Fruit fly (Drosophila melanogaster) whole organism, embryonic: ENCODE data around the gene CG11698.

Source experiments
- Bgb ChIP-seq: fragments of 200-800 bp; sonication (Bioruptor generic); IDR thresholded peaks from 2 replicates; pipeline ENCODE4 v1.3.6; 2022; ENCODE audit warnings: missing biosample characterization, missing genetic modification characterization; ENCODE audit not compliant: partially characterized antibody
- CG10543 ChIP-seq: fragments of 200-800 bp; sonication (Bioruptor generic); optimal IDR thresholded peaks from 3 replicates; lab custom pipeline; 2017; ENCODE audit warnings: missing biosample characterization, mild to moderate bottlenecking, missing genetic modification characterization, moderate library complexity
- CG11560 ChIP-seq: fragments of 200-800 bp; sonication (Bioruptor generic); IDR thresholded peaks from 3 replicates; pipeline ENCODE4 v1.3.6; 2022; ENCODE audit warnings: missing biosample characterization, missing genetic modification characterization
- CG14050 ChIP-seq: fragments of 200-800 bp; sonication (Bioruptor generic); IDR thresholded peaks from 3 replicates; pipeline ENCODE4 v1.3.6; 2022; ENCODE audit warnings: missing biosample characterization, missing genetic modification characterization
- CG15514 ChIP-seq: fragments of 200-800 bp; sonication (Bioruptor generic); optimal IDR thresholded peaks from 3 replicates; lab custom pipeline; 2017; ENCODE audit warnings: missing biosample characterization, missing genetic modification characterization, mild to moderate bottlenecking, moderate library complexity, missing genetic modification reagents
- CG17186 ChIP-seq: fragments of 200-800 bp; sonication (Bioruptor generic); optimal IDR thresholded peaks from 3 replicates; lab custom pipeline; 2017; ENCODE audit warnings: missing biosample characterization, missing genetic modification reagents, missing genetic modification characterization
- CG18476 ChIP-seq: fragments of 200-800 bp; sonication (Bioruptor generic); optimal IDR thresholded peaks from 2 replicates; lab custom pipeline; 2016; ENCODE audit warnings: missing biosample characterization, mild to moderate bottlenecking, missing genetic modification characterization
- CG18599 ChIP-seq: fragments of 200-800 bp; sonication (Bioruptor generic); optimal IDR thresholded peaks from 3 replicates; lab custom pipeline; 2017; ENCODE audit warnings: missing biosample characterization, missing genetic modification characterization, mild to moderate bottlenecking, moderate library complexity, missing genetic modification reagents
- CG30020 ChIP-seq: fragments of 200-800 bp; optimal IDR thresholded peaks from 2 replicates; lab custom pipeline; 2019; ENCODE audit warnings: missing biosample characterization, mild to moderate bottlenecking, missing genetic modification characterization, moderate library complexity
- CG31441 ChIP-seq: fragments of 200-800 bp; sonication (Bioruptor generic); IDR thresholded peaks from 2 replicates; pipeline ENCODE4 v1.3.6; 2022; ENCODE audit warnings: missing biosample characterization, missing genetic modification characterization
- CG33557 ChIP-seq: fragments of 200-800 bp; sonication (Bioruptor generic); optimal IDR thresholded peaks from 2 replicates; lab custom pipeline; 2019; ENCODE audit warnings: missing biosample characterization, mild to moderate bottlenecking, missing genetic modification characterization, moderate library complexity
- CG4617 ChIP-seq: fragments of 200-800 bp; sonication (Bioruptor generic); optimal IDR thresholded peaks from 3 replicates; lab custom pipeline; 2016; ENCODE audit warnings: missing biosample characterization, missing genetic modification characterization, borderline replicate concordance
- CG7786 ChIP-seq: fragments of 200-800 bp; sonication (Bioruptor generic); optimal IDR thresholded peaks from 2 replicates; lab custom pipeline; 2016; ENCODE audit warnings: missing biosample characterization, missing genetic modification characterization
- CG9727 ChIP-seq: fragments of 200-800 bp; sonication (Bioruptor generic); optimal IDR thresholded peaks from 3 replicates; lab custom pipeline; 2017; ENCODE audit warnings: missing biosample characterization, mild to moderate bottlenecking, missing genetic modification characterization
- CG9797 ChIP-seq: fragments of 200-800 bp; sonication (Bioruptor generic); optimal IDR thresholded peaks from 3 replicates; lab custom pipeline; 2018; ENCODE audit warnings: missing biosample characterization, mild to moderate bottlenecking, missing genetic modification characterization
- Dek ChIP-seq: fragments of 200-800 bp; sonication (Bioruptor generic); optimal IDR thresholded peaks from 3 replicates; lab custom pipeline; 2019; ENCODE audit warnings: missing biosample characterization, mild to moderate bottlenecking, missing genetic modification characterization, moderate library complexity
- Dp ChIP-seq: fragments of 200-800 bp; sonication (Bioruptor generic); optimal IDR thresholded peaks from 2 replicates; lab custom pipeline; 2018; ENCODE audit warnings: missing biosample characterization, mild to moderate bottlenecking, missing genetic modification characterization, moderate library complexity
- Dref ChIP-seq: fragments of 200-800 bp; sonication (Bioruptor generic); IDR thresholded peaks from 2 replicates; pipeline ENCODE4 v1.3.6; 2022; ENCODE audit warnings: missing biosample characterization, missing genetic modification characterization
- Gug ChIP-seq: fragments of 200-800 bp; sonication (Bioruptor generic); IDR thresholded peaks from 4 replicates; pipeline ENCODE4 v1.3.6; 2022; ENCODE audit warnings: missing biosample characterization, missing genetic modification characterization
- H2.0 ChIP-seq: fragments of 200-800 bp; sonication (Bioruptor generic); IDR thresholded peaks from 2 replicates; pipeline ENCODE4 v1.3.6; 2022; ENCODE audit warnings: missing biosample characterization, missing genetic modification characterization
- Hr3 ChIP-seq: fragments of 200-800 bp; sonication (Bioruptor generic); optimal IDR thresholded peaks from 3 replicates; lab custom pipeline; 2016; ENCODE audit warnings: missing biosample characterization, missing genetic modification characterization
- Nf-YB ChIP-seq: fragments of 200-800 bp; sonication (Bioruptor generic); optimal IDR thresholded peaks from 3 replicates; lab custom pipeline; 2019; ENCODE audit warnings: missing biosample characterization, mild to moderate bottlenecking, missing genetic modification characterization, moderate library complexity
- PHDP ChIP-seq: fragments of 200-800 bp; sonication (Bioruptor generic); optimal IDR thresholded peaks from 3 replicates; lab custom pipeline; 2018; ENCODE audit warnings: missing biosample characterization, mild to moderate bottlenecking, missing genetic modification characterization, moderate library complexity
- Scr ChIP-seq: fragments of 200-800 bp; sonication (Bioruptor generic); IDR thresholded peaks from 2 replicates; pipeline ENCODE4 v1.3.6; 2022; ENCODE audit warnings: missing biosample characterization, missing genetic modification characterization; ENCODE audit not compliant: partially characterized antibody
- Stat92E ChIP-seq, 3 experiments: fragments of >200 bp in 2 of 3; fragments of 200-800 bp in 1 of 3; sonication (Bioruptor generic) in 1 of 3; optimal IDR thresholded peaks; 2 replicates each; lab custom pipeline; 2017 to 2019; ENCODE audit warnings: missing biosample characterization in 3 of 3, missing genetic modification characterization in 3 of 3, mild to moderate bottlenecking in 1 of 3, moderate library complexity in 1 of 3
- Vsx1 ChIP-seq: fragments of 200-800 bp; sonication (Bioruptor generic); optimal IDR thresholded peaks from 2 replicates; lab custom pipeline; 2017; ENCODE audit warnings: missing biosample characterization, mild to moderate bottlenecking, missing genetic modification characterization, missing genetic modification reagents
- bcd ChIP-seq: fragments of 200-800 bp; sonication (Bioruptor generic); optimal IDR thresholded peaks from 2 replicates; lab custom pipeline; 2017; ENCODE audit warnings: missing biosample characterization, mild to moderate bottlenecking, missing genetic modification characterization
- bsh ChIP-seq, 2 experiments: fragments of 200-800 bp; sonication (Bioruptor generic); optimal IDR thresholded peaks; 2 replicates each; lab custom pipeline; 2017 to 2018; ENCODE audit warnings: mild to moderate bottlenecking in 2 of 2, missing biosample characterization in 2 of 2, missing genetic modification characterization in 2 of 2, moderate library complexity in 1 of 2
- cg ChIP-seq: fragments of 200-800 bp; sonication (Bioruptor generic); optimal IDR thresholded peaks from 3 replicates; lab custom pipeline; 2019; ENCODE audit warnings: missing biosample characterization, mild to moderate bottlenecking, missing genetic modification characterization, moderate library complexity
- chinmo ChIP-seq: fragments of 200-800 bp; sonication (Bioruptor generic); IDR thresholded peaks from 4 replicates; pipeline ENCODE4 v1.3.6; 2022; ENCODE audit warnings: missing biosample characterization, missing genetic modification characterization; ENCODE audit not compliant: partially characterized antibody
- chm ChIP-seq: fragments of 200-800 bp; sonication (Bioruptor generic); IDR thresholded peaks from 2 replicates; pipeline ENCODE4 v1.3.6; 2022; ENCODE audit warnings: missing biosample characterization, missing genetic modification characterization
- fd3F ChIP-seq: fragments of 200-800 bp; sonication (Bioruptor generic); optimal IDR thresholded peaks from 2 replicates; lab custom pipeline; 2018; ENCODE audit warnings: missing biosample characterization, mild to moderate bottlenecking, missing genetic modification characterization, moderate library complexity
- fu2 ChIP-seq: fragments of 200-800 bp; sonication (Bioruptor generic); optimal IDR thresholded peaks from 2 replicates; lab custom pipeline; 2016; ENCODE audit warnings: missing biosample characterization, missing genetic modification characterization
- gcm ChIP-seq: fragments of 200-800 bp; sonication (Bioruptor generic); optimal IDR thresholded peaks from 2 replicates; lab custom pipeline; 2019; ENCODE audit warnings: missing biosample characterization, mild to moderate bottlenecking, missing genetic modification characterization, moderate library complexity
- gro ChIP-seq: fragments of 200-800 bp; sonication (Bioruptor generic); optimal IDR thresholded peaks from 2 replicates; lab custom pipeline; 2016; ENCODE audit warnings: missing biosample characterization, missing genetic modification characterization
- gsb-n ChIP-seq: fragments of 200-800 bp; sonication (Bioruptor generic); optimal IDR thresholded peaks from 3 replicates; lab custom pipeline; 2018; ENCODE audit warnings: missing biosample characterization, mild to moderate bottlenecking, missing genetic modification characterization
- inv ChIP-seq: fragments of 200-800 bp; sonication (Bioruptor generic); IDR thresholded peaks from 2 replicates; pipeline ENCODE4 v1.3.6; 2022; ENCODE audit warnings: missing biosample characterization, missing genetic modification characterization; ENCODE audit not compliant: partially characterized antibody
- klu ChIP-seq: fragments of 200-800 bp; sonication (Bioruptor generic); IDR thresholded peaks from 2 replicates; pipeline ENCODE4 v1.3.6; 2022; ENCODE audit warnings: missing biosample characterization, missing genetic modification characterization
- mirr ChIP-seq: fragments of 200-800 bp; sonication (Bioruptor generic); optimal IDR thresholded peaks from 3 replicates; lab custom pipeline; 2018; ENCODE audit warnings: missing biosample characterization, mild to moderate bottlenecking, missing genetic modification characterization
- nerfin-1 ChIP-seq: fragments of 200-800 bp; sonication (Bioruptor generic); optimal IDR thresholded peaks from 3 replicates; lab custom pipeline; 2019; ENCODE audit warnings: missing biosample characterization, mild to moderate bottlenecking, missing genetic modification characterization, moderate library complexity
- pho ChIP-seq: fragments of 200-800 bp; sonication (Bioruptor generic); optimal IDR thresholded peaks from 2 replicates; lab custom pipeline; 2016; ENCODE audit warnings: missing biosample characterization, missing genetic modification characterization
- ranshi ChIP-seq: fragments of 200-800 bp; sonication (Bioruptor generic); IDR thresholded peaks from 2 replicates; pipeline ENCODE4 v1.3.6; 2022; ENCODE audit warnings: missing biosample characterization, missing genetic modification characterization
- schlank ChIP-seq: fragments of 200-800 bp; sonication (Bioruptor generic); optimal IDR thresholded peaks from 2 replicates; lab custom pipeline; 2018; ENCODE audit warnings: missing biosample characterization, mild to moderate bottlenecking, missing genetic modification characterization
- scrt ChIP-seq: fragments of 200-800 bp; sonication (Bioruptor generic); optimal IDR thresholded peaks from 2 replicates; lab custom pipeline; 2018; ENCODE audit warnings: missing biosample characterization, mild to moderate bottlenecking, missing genetic modification characterization, moderate library complexity
- sd ChIP-seq: fragments of 200-800 bp; sonication (Bioruptor generic); optimal IDR thresholded peaks from 3 replicates; lab custom pipeline; 2018; ENCODE audit warnings: missing biosample characterization, mild to moderate bottlenecking, missing genetic modification characterization, moderate library complexity
- sens ChIP-seq: fragments of 200-800 bp; sonication (Bioruptor generic); peaks from one replicate; lab custom pipeline; 2016; ENCODE audit warnings: missing biosample characterization, missing genetic modification characterization
- sug ChIP-seq: fragments of 200-800 bp; optimal IDR thresholded peaks from 2 replicates; lab custom pipeline; 2019; ENCODE audit warnings: missing biosample characterization, mild to moderate bottlenecking, missing genetic modification characterization, moderate library complexity
- trem ChIP-seq: fragments of 200-800 bp; optimal IDR thresholded peaks from 3 replicates; lab custom pipeline; 2019; ENCODE audit warnings: missing biosample characterization, mild to moderate bottlenecking, missing genetic modification characterization, moderate library complexity
- vnd ChIP-seq: fragments of 200-800 bp; sonication (Bioruptor generic); IDR thresholded peaks from 3 replicates; pipeline ENCODE4 v1.3.6; 2022; ENCODE audit warnings: missing biosample characterization, missing genetic modification characterization; ENCODE audit not compliant: partially characterized antibody

Gene CG11698

dm6 chr3R:8356626-8357290, 44.8 kb downstream of the CG11698 start, which contains the start of gene stck (continued):
- TF ChIP-seq CG10543 (GFP tag; lab: Kevin White, UChicago) = peak; percentile 39
- no peak for TF ChIP-seq bsh (GFP tag; optimal IDR thresholded peaks at IDR 0.05; lab: Kevin White, UChicago)
- peak; percentile 26 for TF ChIP-seq fu2 (GFP tag; lab: Kevin White, UChicago)
- TF ChIP-seq Dref (GFP tag; lab: Robert Waterston, UW) = peak; percentile 98
- TF ChIP-seq CG9727 (GFP tag; lab: Kevin White, UChicago) = no peak
- no peak for TF ChIP-seq PHDP (tag; lab: Kevin White, UChicago)
- no peak; the same call in 1 of the 2 replicates for TF ChIP-seq chm (GFP tag; lab: Robert Waterston, UW)
- TF ChIP-seq schlank (tag; lab: Kevin White, UChicago) = peak; percentile 25
- TF ChIP-seq sug (tag; lab: Kevin White, UChicago) = peak; percentile 76
- no peak for TF ChIP-seq nerfin-1
- TF ChIP-seq Scr (GFP tag; lab: Robert Waterston, UW) = peak; percentile 61
- peak; percentile 94 for TF ChIP-seq Dp (GFP tag; lab: Kevin White, UChicago)
- TF ChIP-seq Bgb (GFP tag; lab: Robert Waterston, UW) = peak; percentile 67
- peak; percentile 62; the same call in 2 of the 3 replicates for TF ChIP-seq vnd (GFP tag; lab: Robert Waterston, UW)
- TF ChIP-seq trem = peak; percentile 22
- peak; percentile 50; the same call in 1 of the 2 replicates for TF ChIP-seq inv (GFP tag; lab: Robert Waterston, UW)
- TF ChIP-seq Dek = no peak
- TF ChIP-seq CG9797 (GFP tag; lab: Kevin White, UChicago) = peak; percentile 78
- TF ChIP-seq chinmo = 0 out of 4 replicates have a peak, but pooled peaks have one; percentile 12
- TF ChIP-seq bcd = peak; percentile 4
- peak; percentile 91 for TF ChIP-seq CG4617
- TF ChIP-seq Gug = no peak
- TF ChIP-seq sd (tag; lab: Kevin White, UChicago) = peak; percentile 74
- peak; percentile 84 for TF ChIP-seq CG17186 (GFP tag; lab: Kevin White, UChicago)
- no peak for TF ChIP-seq Hr3 (GFP tag; lab: Kevin White, UChicago)
- TF ChIP-seq Stat92E (GFP tag; optimal IDR thresholded peaks at IDR 0.05; lab: Kevin White, UChicago) = peak in 1 of 3 experiments; percentile 16
- peak; percentile 5 for TF ChIP-seq CG7786 (GFP tag; lab: Kevin White, UChicago)
- peak; percentile 30 for TF ChIP-seq gro (GFP tag; lab: Kevin White, UChicago)
- TF ChIP-seq CG31441 (GFP tag; lab: Robert Waterston, UW) = 0 out of 2 replicates have a peak, but pooled peaks have one; percentile 15
- no peak for TF ChIP-seq klu
- no peak for TF ChIP-seq CG14050
- no peak for TF ChIP-seq gsb-n (tag; lab: Kevin White, UChicago)
- TF ChIP-seq Vsx1 (GFP tag; lab: Kevin White, UChicago) = peak; percentile 8
- peak; percentile 58 for TF ChIP-seq sens (GFP tag; lab: Kevin White, UChicago)
- peak; percentile 97 for TF ChIP-seq mirr
- peak; percentile 43 for TF ChIP-seq CG30020

- TF ChIP-seq gcm (peak; percentile 64), CG18476 (no peak), CG11560 (tag; lab: Robert Waterston, UW) (no peak), ranshi (no peak), CG33557 (GFP tag; lab: Kevin White, UChicago) (no peak), scrt (GFP tag; lab: Kevin White, UChicago) (peak; percentile 29), fd3F (GFP tag; lab: Kevin White, UChicago) (no peak), Nf-YB (GFP tag; lab: Kevin White, UChicago) (peak; percentile 45), pho (GFP tag; lab: Kevin White, UChicago) (no peak), CG15514 (no peak), CG18599 (GFP tag; lab: Kevin White, UChicago) (peak; percentile 5), cg (GFP tag; lab: Kevin White, UChicago) (peak; percentile 92), H2.0 (GFP tag; lab: Robert Waterston, UW) (no peak)
These were observed 45.5 kb downstream of the CG11698 start for dm6 chr3R:8357372-8357992.
